Fruit fly (Drosophila melanogaster) whole organism, adult: ENCODE measurements around the gene Myo81F.

Source experiments
- CG11617 ChIP-seq: fragments of 200-800 bp; sonication (Bioruptor generic); optimal IDR thresholded peaks from 2 replicates; lab custom pipeline; 2017; ENCODE audit warnings: mild to moderate bottlenecking, missing biosample characterization, missing genetic modification reagents, missing genetic modification characterization
- CG14711 ChIP-seq: fragments of 200-800 bp; sonication (Bioruptor generic); optimal IDR thresholded peaks from 2 replicates; lab custom pipeline; 2018; ENCODE audit warnings: missing biosample characterization, mild to moderate bottlenecking, missing genetic modification characterization, moderate library complexity
- Clk ChIP-seq: fragments of 200-800 bp; sonication (Bioruptor generic); optimal IDR thresholded peaks from 2 replicates; lab custom pipeline; 2017; ENCODE audit warnings: missing biosample characterization, missing genetic modification characterization
- Crg-1 ChIP-seq: fragments of 200-800 bp; sonication (Bioruptor generic); optimal IDR thresholded peaks from 2 replicates; lab custom pipeline; 2016; ENCODE audit warnings: missing biosample characterization, missing genetic modification characterization
- Hr96 ChIP-seq: fragments of 200-800 bp; sonication (Bioruptor generic); optimal IDR thresholded peaks from 2 replicates; lab custom pipeline; 2016; ENCODE audit warnings: missing biosample characterization, missing genetic modification characterization
- Mnt ChIP-seq: fragments of 200-800 bp; sonication (Bioruptor generic); optimal IDR thresholded peaks from 2 replicates; lab custom pipeline; 2016; ENCODE audit warnings: missing biosample characterization, mild to moderate bottlenecking, missing genetic modification characterization
- bab1 ChIP-seq: fragments of 200-800 bp; sonication (Bioruptor generic); optimal IDR thresholded peaks from 3 replicates; lab custom pipeline; 2019; ENCODE audit warnings: missing biosample characterization, mild to moderate bottlenecking, missing genetic modification characterization, moderate library complexity
- cnc ChIP-seq, 2 experiments: fragments of >200 bp; optimal IDR thresholded peaks; 2 replicates each; lab custom pipeline; 2017
- kay ChIP-seq: fragments of 200-800 bp; sonication (Bioruptor generic); peaks from one replicate; lab custom pipeline; 2016; ENCODE audit warnings: missing biosample characterization, missing genetic modification characterization, borderline replicate concordance
- pad ChIP-seq: fragments of 200-800 bp; sonication (Bioruptor generic); optimal IDR thresholded peaks from 3 replicates; lab custom pipeline; 2017; ENCODE audit warnings: missing biosample characterization, missing genetic modification characterization, mild to moderate bottlenecking, moderate library complexity, missing genetic modification reagents
- tj ChIP-seq: fragments of 200-800 bp; sonication (Bioruptor generic); optimal IDR thresholded peaks from 3 replicates; lab custom pipeline; 2017; ENCODE audit warnings: missing biosample characterization, mild to moderate bottlenecking, missing genetic modification characterization, moderate library complexity
- toe ChIP-seq: fragments of 200-800 bp; sonication (Bioruptor generic); optimal IDR thresholded peaks from 2 replicates; lab custom pipeline; 2016; ENCODE audit warnings: missing biosample characterization, missing genetic modification characterization

DNA sequence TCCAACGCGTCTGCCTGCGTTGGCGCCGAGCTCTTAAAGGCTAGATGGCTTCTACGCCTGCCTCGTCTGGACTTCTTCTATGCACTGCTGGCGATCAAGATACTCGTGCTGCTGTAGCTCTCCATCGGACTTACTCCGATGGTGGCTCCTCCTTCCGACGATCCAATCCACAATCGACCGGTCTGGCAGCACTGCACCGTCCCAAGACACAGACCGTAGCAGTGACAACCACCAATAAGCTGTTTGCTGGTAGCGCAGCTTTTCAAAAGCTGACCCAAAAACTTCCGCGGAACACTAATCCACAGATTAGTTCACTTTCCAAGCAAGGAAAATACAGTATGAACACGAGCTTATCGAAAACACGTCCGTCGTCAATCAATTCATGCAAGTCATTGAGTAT is 1844.9 kb downstream of the Myo81F start:
- no peak for TF ChIP-seq toe (GFP tag; lab: Kevin White, UChicago)
- TF ChIP-seq Hr96 (GFP tag; lab: Kevin White, UChicago), result no peak
- TF ChIP-seq tj (GFP tag; lab: Kevin White, UChicago), result no peak
- no peak for TF ChIP-seq Crg-1 (GFP tag; lab: Kevin White, UChicago)
- TF ChIP-seq kay (GFP tag; lab: Kevin White, UChicago), result no peak
- no peak for TF ChIP-seq CG11617 (GFP tag; lab: Kevin White, UChicago)
- no peak for TF ChIP-seq pad (GFP tag; lab: Kevin White, UChicago)
- TF ChIP-seq Mnt (GFP tag; lab: Kevin White, UChicago), result no peak
- no peak for TF ChIP-seq Clk (GFP tag; lab: Kevin White, UChicago)
- no peak for TF ChIP-seq bab1
- TF ChIP-seq CG14711 (tag; lab: Kevin White, UChicago), result no peak
- no peak for TF ChIP-seq cnc (optimal IDR thresholded peaks at IDR 0.05; lab: Kevin White, UChicago)
